Worm (Caenorhabditis elegans) whole organism, late embryonic: ENCODE data around the gene cah-5.

Experiments used
- C08G9.2 ChIP-seq: sonication (generic microtip); optimal IDR thresholded peaks from 2 replicates; lab custom pipeline; 2016; ENCODE audit warnings: mild to moderate bottlenecking, missing genetic modification characterization, moderate library complexity, missing compliant biosample characterization
- C38D4.7 ChIP-seq: fragments of 200-800 bp; sonication (Bioruptor generic); optimal IDR thresholded peaks from 2 replicates; lab custom pipeline; 2018; ENCODE audit warnings: mild to moderate bottlenecking, missing genetic modification characterization, moderate library complexity, missing compliant biosample characterization
- T23F11.4 ChIP-seq: fragments of 200-800 bp; sonication (Bioruptor generic); optimal IDR thresholded peaks from 2 replicates; lab custom pipeline; 2018; ENCODE audit warnings: mild to moderate bottlenecking, missing genetic modification characterization, missing compliant biosample characterization
- ahr-1 ChIP-seq: sonication (generic microtip); optimal IDR thresholded peaks from 2 replicates; lab custom pipeline; 2016; ENCODE audit warnings: missing genetic modification characterization, missing compliant biosample characterization
- ama-1 ChIP-seq: fragments of 150-350 bp; optimal IDR thresholded peaks from 2 replicates; lab custom pipeline; 2014
- ceh-18 ChIP-seq: sonication (generic microtip); optimal IDR thresholded peaks from 2 replicates; lab custom pipeline; 2016; ENCODE audit warnings: missing genetic modification characterization, missing compliant biosample characterization
- ceh-19 ChIP-seq: fragments of 200-800 bp; sonication (Bioruptor generic); optimal IDR thresholded peaks from 2 replicates; lab custom pipeline; 2018; ENCODE audit warnings: mild to moderate bottlenecking, missing genetic modification characterization, missing compliant biosample characterization
- ceh-22 ChIP-seq: sonication (generic microtip); optimal IDR thresholded peaks from 2 replicates; lab custom pipeline; 2017; ENCODE audit warnings: missing biosample characterization, missing genetic modification characterization
- ceh-24 ChIP-seq: sonication (generic microtip); optimal IDR thresholded peaks from 2 replicates; lab custom pipeline; 2016; ENCODE audit warnings: mild to moderate bottlenecking, missing genetic modification characterization, missing compliant biosample characterization
- ceh-30 ChIP-seq: fragments of 150-350 bp; optimal IDR thresholded peaks from 2 replicates; lab custom pipeline; 2014; ENCODE audit warnings: missing biosample characterization, missing genetic modification characterization
- ceh-31 ChIP-seq: sonication (generic microtip); optimal IDR thresholded peaks from 2 replicates; lab custom pipeline; 2016; ENCODE audit warnings: missing genetic modification characterization, missing compliant biosample characterization
- ceh-34 ChIP-seq: sonication (generic microtip); optimal IDR thresholded peaks from 2 replicates; lab custom pipeline; 2016; ENCODE audit warnings: mild to moderate bottlenecking, missing genetic modification characterization, missing compliant biosample characterization
- ceh-6 ChIP-seq: fragments of 200-800 bp; sonication (Bioruptor generic); optimal IDR thresholded peaks from 2 replicates; lab custom pipeline; 2018; ENCODE audit warnings: mild to moderate bottlenecking, missing genetic modification characterization, missing compliant biosample characterization
- elt-2 ChIP-seq: sonication (generic microtip); optimal IDR thresholded peaks from 2 replicates; lab custom pipeline; 2016; ENCODE audit warnings: missing genetic modification reagents, missing genetic modification characterization, missing compliant biosample characterization
- elt-4 ChIP-seq: sonication (generic microtip); optimal IDR thresholded peaks from 2 replicates; lab custom pipeline; 2016; ENCODE audit warnings: missing genetic modification characterization, missing compliant biosample characterization
- ets-4 ChIP-seq: sonication (generic microtip); optimal IDR thresholded peaks from 2 replicates; lab custom pipeline; 2016; ENCODE audit warnings: missing genetic modification characterization, missing compliant biosample characterization
- eyg-1 ChIP-seq: sonication (generic microtip); optimal IDR thresholded peaks from 2 replicates; lab custom pipeline; 2016; ENCODE audit warnings: missing genotype, missing genetic modification characterization, missing compliant biosample characterization
- fkh-10 ChIP-seq: fragments of 150-350 bp; optimal IDR thresholded peaks from 2 replicates; lab custom pipeline; 2014; ENCODE audit warnings: missing biosample characterization, missing genetic modification reagents, missing genetic modification characterization
- fkh-6 ChIP-seq: sonication (generic microtip); optimal IDR thresholded peaks from 2 replicates; lab custom pipeline; 2016; ENCODE audit warnings: missing genetic modification characterization, missing compliant biosample characterization
- gmeb-2 ChIP-seq: sonication (generic microtip); optimal IDR thresholded peaks from 2 replicates; lab custom pipeline; 2016; ENCODE audit warnings: missing genetic modification characterization, inconsistent platforms, missing compliant biosample characterization
- hlh-13 ChIP-seq: fragments of 200-800 bp; sonication (Bioruptor generic); optimal IDR thresholded peaks from 2 replicates; lab custom pipeline; 2018; ENCODE audit warnings: mild to moderate bottlenecking, missing genetic modification characterization, missing compliant biosample characterization
- hlh-30 ChIP-seq: sonication (generic microtip); optimal IDR thresholded peaks from 2 replicates; lab custom pipeline; 2017; ENCODE audit warnings: antibody characterized with exemption, missing genetic modification characterization, missing compliant biosample characterization; ENCODE audit not compliant: insufficient read depth
- lim-6 ChIP-seq: sonication (generic microtip); optimal IDR thresholded peaks from 2 replicates; lab custom pipeline; 2016; ENCODE audit warnings: missing genetic modification characterization, missing compliant biosample characterization
- madf-2 ChIP-seq: sonication (generic microtip); optimal IDR thresholded peaks from 2 replicates; lab custom pipeline; 2017; ENCODE audit warnings: missing genetic modification characterization, missing compliant biosample characterization
- mec-3 ChIP-seq: sonication (generic microtip); optimal IDR thresholded peaks from 2 replicates; lab custom pipeline; 2016; ENCODE audit warnings: borderline replicate concordance, missing genetic modification characterization, missing compliant biosample characterization
- nfya-1 ChIP-seq: sonication (generic microtip); optimal IDR thresholded peaks from 2 replicates; lab custom pipeline; 2017; ENCODE audit warnings: missing genetic modification characterization, mild to moderate bottlenecking, missing compliant biosample characterization, antibody characterized with exemption, moderate library complexity
- nhr-11 ChIP-seq: fragments of 150-350 bp; optimal IDR thresholded peaks from 2 replicates; lab custom pipeline; 2014; ENCODE audit warnings: missing biosample characterization, missing genetic modification characterization
- nhr-232 ChIP-seq: sonication (generic microtip); optimal IDR thresholded peaks from 2 replicates; lab custom pipeline; 2016; ENCODE audit warnings: missing genetic modification characterization, missing compliant biosample characterization
- npax-4 ChIP-seq: sonication (generic microtip); optimal IDR thresholded peaks from 2 replicates; lab custom pipeline; 2016; ENCODE audit warnings: missing genetic modification characterization, missing compliant biosample characterization
- odd-2 ChIP-seq: sonication (generic microtip); optimal IDR thresholded peaks from 2 replicates; lab custom pipeline; 2017; ENCODE audit warnings: antibody characterized with exemption, mild to moderate bottlenecking, missing genetic modification characterization, missing compliant biosample characterization
- pat-9 ChIP-seq: fragments of 200-800 bp; sonication (Bioruptor generic); optimal IDR thresholded peaks from 2 replicates; lab custom pipeline; 2018; ENCODE audit warnings: mild to moderate bottlenecking, missing genetic modification characterization, moderate library complexity, missing compliant biosample characterization
- pha-2 ChIP-seq: sonication (generic microtip); optimal IDR thresholded peaks from 2 replicates; lab custom pipeline; 2017; ENCODE audit warnings: mild to moderate bottlenecking, missing genetic modification characterization, missing compliant biosample characterization
- pqm-1 ChIP-seq: sonication (generic microtip); optimal IDR thresholded peaks from 2 replicates; lab custom pipeline; 2016; ENCODE audit warnings: missing genetic modification characterization, missing compliant biosample characterization
- pros-1 ChIP-seq: fragments of 150-350 bp; optimal IDR thresholded peaks from 2 replicates; lab custom pipeline; 2014; ENCODE audit warnings: missing biosample characterization, missing genetic modification reagents, missing genetic modification characterization
- ref-2 ChIP-seq: sonication (generic microtip); optimal IDR thresholded peaks from 2 replicates; lab custom pipeline; 2016; ENCODE audit warnings: missing genetic modification characterization, missing compliant biosample characterization
- rnt-1 ChIP-seq: sonication (generic microtip); optimal IDR thresholded peaks from 2 replicates; lab custom pipeline; 2016; ENCODE audit warnings: missing genetic modification characterization, missing compliant biosample characterization
- sdc-2 ChIP-seq: sonication (generic microtip); optimal IDR thresholded peaks from 2 replicates; lab custom pipeline; 2016; ENCODE audit warnings: missing genotype, missing genetic modification characterization, missing compliant biosample characterization
- tbx-7 ChIP-seq: sonication (generic microtip); optimal IDR thresholded peaks from 2 replicates; lab custom pipeline; 2016; ENCODE audit warnings: missing genotype, missing genetic modification characterization, missing compliant biosample characterization
- ttx-3 ChIP-seq: sonication (generic microtip); optimal IDR thresholded peaks from 2 replicates; lab custom pipeline; 2016; ENCODE audit warnings: missing genetic modification reagents, missing genetic modification characterization, missing compliant biosample characterization
- unc-3 ChIP-seq, 2 experiments: fragments of 200-800 bp in 1 of 2; sonication (Bioruptor generic) in 1 of 2; sonication (generic microtip) in 1 of 2; conservative IDR thresholded peaks in 1 of 2; optimal IDR thresholded peaks in 1 of 2; 2 replicates each; pipeline versions ENCODE4 v1.3.6 to Lab custom; 2016 to 2022; ENCODE audit warnings: missing compliant biosample characterization in 2 of 2, missing genetic modification characterization in 2 of 2, missing genetic modification reagents in 1 of 2
- unc-86 ChIP-seq: sonication (generic microtip); optimal IDR thresholded peaks from 2 replicates; lab custom pipeline; 2016; ENCODE audit warnings: missing genetic modification characterization, missing compliant biosample characterization
- zip-5 ChIP-seq: sonication (generic microtip); optimal IDR thresholded peaks from 2 replicates; lab custom pipeline; 2016; ENCODE audit warnings: missing genetic modification characterization, missing compliant biosample characterization

The cah-5 gene

DNA sequence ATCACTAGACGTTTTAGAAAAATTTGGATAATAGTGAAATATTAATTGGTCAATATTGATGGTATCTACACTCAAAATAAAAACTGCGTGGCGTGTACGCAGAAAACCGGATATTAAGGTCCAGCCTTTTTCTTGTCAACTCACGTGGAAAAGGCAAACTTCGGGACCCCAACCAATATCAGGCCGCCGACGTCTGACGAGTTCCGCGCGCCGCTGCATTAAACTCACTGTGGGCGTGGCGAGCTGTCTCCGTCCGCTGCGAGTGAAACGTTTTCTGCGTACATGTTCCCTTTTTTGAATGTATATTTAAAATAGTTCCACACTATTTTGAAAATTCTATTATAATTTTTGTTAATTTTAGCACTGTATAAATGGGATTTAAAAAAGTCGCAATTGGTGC is 13.9 kb upstream of the cah-5 start:
- TF ChIP-seq gmeb-2 (tag; lab: Kevin White, UChicago) (no peak), npax-4 (tag; lab: Kevin White, UChicago) (no peak), hlh-13 (GFP tag; lab: Kevin White, UChicago) (no peak), mec-3 (no peak), ets-4 (no peak), C38D4.7 (GFP tag; lab: Kevin White, UChicago) (no peak), hlh-30 (tag; lab: Kevin White, UChicago) (no peak), ceh-34 (no peak), unc-3 (GFP tag; conservative IDR thresholded peaks at IDR 0.05; lab: Robert Waterston, UW) (no peak), unc-3 (tag; optimal IDR thresholded peaks at IDR 0.05; lab: Kevin White, UChicago) (no peak), elt-2 (tag; lab: Kevin White, UChicago) (no peak), C08G9.2 (tag; lab: Kevin White, UChicago) (no peak), pqm-1 (no peak), nhr-11 (tag; lab: Kevin White, UChicago) (no peak), eyg-1 (tag; lab: Kevin White, UChicago) (no peak), lim-6 (tag; lab: Kevin White, UChicago) (no peak), pha-2 (tag; lab: Kevin White, UChicago) (no peak), elt-4 (tag; lab: Kevin White, UChicago) (no peak), ceh-31 (tag; lab: Kevin White, UChicago) (no peak), pros-1 (no peak), ama-1 (lab: Kevin White, UChicago) (no peak)
- TF ChIP-seq, all 69 proteins: peak for 0

DNA sequence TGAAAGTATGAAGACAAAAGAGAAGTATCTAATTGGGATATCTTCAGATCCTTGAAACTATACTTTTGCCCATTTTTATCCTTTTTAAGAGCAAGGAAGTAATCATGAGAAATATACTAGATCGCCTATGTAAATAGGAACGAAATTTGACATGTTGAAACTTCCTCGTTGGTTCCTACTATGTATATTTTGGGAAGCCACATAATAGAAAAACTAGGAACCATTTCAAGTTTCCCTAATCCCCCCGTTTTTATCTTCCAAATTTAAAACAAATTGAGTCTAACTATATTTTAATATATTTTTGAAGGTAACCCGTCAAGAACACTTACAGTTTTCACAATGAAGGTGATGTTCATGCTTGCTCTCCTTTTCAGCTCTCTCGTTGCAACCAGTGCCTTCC is 9.0 kb downstream of the cah-5 start, which contains the start of gene flp-26:
Gene flp-26, plus strand, starts transcription at position 301 of the 400 bp plus-strand sequence.
- no peak for TF ChIP-seq nhr-232 (tag; lab: Kevin White, UChicago)
- TF ChIP-seq fkh-6, result no peak
- no peak for TF ChIP-seq unc-86 (tag; lab: Kevin White, UChicago)
- no peak for TF ChIP-seq sdc-2
- no peak for TF ChIP-seq T23F11.4
- no peak for TF ChIP-seq ref-2 (tag; lab: Kevin White, UChicago)
- TF ChIP-seq rnt-1, result no peak
- TF ChIP-seq eyg-1 (tag; lab: Kevin White, UChicago), result no peak
- TF ChIP-seq odd-2, result no peak
- TF ChIP-seq ceh-18 (tag; lab: Kevin White, UChicago), result no peak
- no peak for TF ChIP-seq C38D4.7 (GFP tag; lab: Kevin White, UChicago)
- TF ChIP-seq ceh-22, result no peak
- no peak for TF ChIP-seq ceh-30 (tag; lab: Kevin White, UChicago)
- no peak for TF ChIP-seq ttx-3 (tag; lab: Kevin White, UChicago)
- TF ChIP-seq ahr-1, result no peak
- TF ChIP-seq ceh-6 (GFP tag; lab: Kevin White, UChicago), result no peak
- no peak for TF ChIP-seq madf-2 (tag; lab: Kevin White, UChicago)
- no peak for TF ChIP-seq ceh-19 (GFP tag; lab: Kevin White, UChicago)
- TF ChIP-seq, all 69 proteins: peak for 0

ce11 chrX:7033716-7034270 is 14.0 kb downstream of the cah-5 start:
- no peak for TF ChIP-seq ceh-24 (tag; lab: Kevin White, UChicago)
- no peak for TF ChIP-seq C38D4.7 (GFP tag; lab: Kevin White, UChicago)
- TF ChIP-seq tbx-7 (tag; lab: Kevin White, UChicago), result no peak
- no peak for TF ChIP-seq ceh-30 (tag; lab: Kevin White, UChicago)
- no peak for TF ChIP-seq pat-9 (tag; lab: Kevin White, UChicago)
- TF ChIP-seq T23F11.4, result no peak
- no peak for TF ChIP-seq fkh-10
- no peak for TF ChIP-seq ceh-19 (GFP tag; lab: Kevin White, UChicago)
- no peak for TF ChIP-seq npax-4 (tag; lab: Kevin White, UChicago)
- TF ChIP-seq lim-6 (tag; lab: Kevin White, UChicago), result no peak
- no peak for TF ChIP-seq nfya-1 (tag; lab: Kevin White, UChicago)
- no peak for TF ChIP-seq zip-5
- TF ChIP-seq sdc-2, result no peak
